Worm (Caenorhabditis elegans): ENCODE measurements around the gene etr-1.

DNA sequence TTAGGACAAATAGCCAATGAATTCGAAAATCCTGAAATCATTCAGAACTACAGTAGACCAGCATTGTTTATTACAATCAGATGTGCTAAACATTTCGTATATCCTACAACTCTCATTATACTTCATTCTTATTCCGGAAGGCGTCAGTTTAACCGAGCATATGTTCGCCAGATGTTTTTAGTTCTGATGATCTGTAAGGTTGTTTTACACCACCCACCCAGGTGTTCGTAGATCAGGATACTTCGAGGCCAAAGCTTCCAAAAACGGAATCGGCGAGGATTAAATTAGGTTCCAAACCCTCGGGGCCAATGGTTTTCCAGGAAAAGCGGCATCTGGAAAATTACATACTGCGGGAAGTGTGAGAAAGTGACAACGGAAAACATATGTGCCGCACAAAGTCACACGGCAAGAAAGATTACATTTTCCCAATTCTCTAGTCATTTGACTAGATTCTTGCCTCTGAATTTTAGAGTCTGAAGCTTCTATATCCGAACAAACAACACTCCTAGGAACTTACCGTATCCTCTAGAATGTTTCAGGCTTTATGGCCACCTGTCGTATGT is 1.5 kb upstream of the etr-1 start:
- TF ChIP-seq fos-1 (tag; optimal IDR thresholded peaks at IDR 0.05) = no peak
- TF ChIP-seq ceh-28 (tag; optimal IDR thresholded peaks at IDR 0.05) = no peak
- no peak for TF ChIP-seq sea-2 (GFP tag; optimal IDR thresholded peaks at IDR 0.05)
- TF ChIP-seq nhr-77 (tag; optimal IDR thresholded peaks at IDR 0.05) = no peak
- TF ChIP-seq elt-1 (tag; optimal IDR thresholded peaks at IDR 0.05) = no peak
- no peak for TF ChIP-seq unc-62 (GFP tag; optimal IDR thresholded peaks at IDR 0.05)

Data from whole organism, L3 larva.